Worm (Caenorhabditis elegans) whole organism, L4 larva: ENCODE measurements around the gene H38K22.7.

Experiments
- F37D6.2 ChIP-seq: sonication (generic microtip); optimal IDR thresholded peaks from 2 replicates; lab custom pipeline; 2016; ENCODE audit warnings: mild to moderate bottlenecking, missing genetic modification characterization, missing compliant biosample characterization
- F49E8.2 ChIP-seq: sonication (generic microtip); optimal IDR thresholded peaks from 2 replicates; lab custom pipeline; 2016; ENCODE audit warnings: missing compliant biosample characterization, mild to moderate bottlenecking, missing genetic modification characterization, borderline replicate concordance
- T20F7.1 ChIP-seq: fragments of 200-800 bp; sonication (Bioruptor generic); optimal IDR thresholded peaks from 2 replicates; lab custom pipeline; 2018; ENCODE audit warnings: mild to moderate bottlenecking, missing genetic modification characterization, missing compliant biosample characterization
- ama-1 ChIP-seq: fragments of 150-350 bp; optimal IDR thresholded peaks from 2 replicates; lab custom pipeline; 2014; ENCODE audit warnings: inconsistent platforms, mixed read lengths
- arid-1 ChIP-seq: fragments of 200-800 bp; sonication (Bioruptor generic); conservative IDR thresholded peaks from 2 replicates; pipeline ENCODE4 v1.3.6; 2022; ENCODE audit warnings: missing genetic modification reagents, missing genetic modification characterization, missing compliant biosample characterization
- ceh-20 ChIP-seq: fragments of 200-800 bp; sonication (Bioruptor generic); IDR thresholded peaks from 2 replicates; pipeline ENCODE4 v1.3.6; 2022; ENCODE audit warnings: missing genetic modification reagents, missing genetic modification characterization, missing compliant biosample characterization
- ceh-32 ChIP-seq: sonication (generic microtip); optimal IDR thresholded peaks from 2 replicates; lab custom pipeline; 2016; ENCODE audit warnings: mild to moderate bottlenecking, missing genetic modification characterization, missing compliant biosample characterization; ENCODE audit not compliant: poor library complexity
- ceh-44 ChIP-seq: fragments of 200-800 bp; sonication (Bioruptor generic); IDR thresholded peaks from 2 replicates; pipeline ENCODE4 v1.3.6; 2022; ENCODE audit warnings: missing genetic modification reagents, missing genetic modification characterization, missing compliant biosample characterization
- cey-2 ChIP-seq: sonication (generic microtip); optimal IDR thresholded peaks from 3 replicates; lab custom pipeline; 2017; ENCODE audit warnings: missing genetic modification characterization, mild to moderate bottlenecking, missing compliant biosample characterization, antibody characterized with exemption, borderline replicate concordance; ENCODE audit not compliant: insufficient read depth
- daf-16 ChIP-seq, 3 experiments: sonication (generic microtip); optimal IDR thresholded peaks; 2 replicates each; lab custom pipeline; 2016 to 2017; ENCODE audit warnings: missing genetic modification characterization in 3 of 3, missing genetic modification reagents in 3 of 3, mild to moderate bottlenecking in 2 of 3, missing compliant biosample characterization in 2 of 3, missing biosample characterization in 1 of 3, moderate library complexity in 1 of 3
- daf-19 ChIP-seq: fragments of 200-800 bp; sonication (Bioruptor generic); conservative IDR thresholded peaks from 2 replicates; pipeline ENCODE4 v1.3.6; 2022; ENCODE audit warnings: missing genetic modification characterization, missing compliant biosample characterization
- daf-8 ChIP-seq: fragments of 200-800 bp; sonication (Bioruptor generic); IDR thresholded peaks from 2 replicates; pipeline ENCODE4 v1.3.6; 2022; ENCODE audit warnings: missing genetic modification characterization, missing compliant biosample characterization
- lim-7 ChIP-seq: fragments of 200-800 bp; sonication (Bioruptor generic); IDR thresholded peaks from 2 replicates; pipeline ENCODE4 v1.3.6; 2022; ENCODE audit warnings: missing genetic modification characterization, missing compliant biosample characterization
- lin-38 ChIP-seq: fragments of 200-800 bp; sonication (Bioruptor generic); IDR thresholded peaks from 2 replicates; pipeline ENCODE4 v1.3.6; 2022; ENCODE audit warnings: missing genetic modification reagents, missing genetic modification characterization, missing compliant biosample characterization
- lsy-2 ChIP-seq, 2 experiments: fragments of 150-350 bp in 1 of 2; sonication (generic microtip) in 1 of 2; optimal IDR thresholded peaks; 2 replicates each; lab custom pipeline; 2014 to 2017; ENCODE audit warnings: missing biosample characterization in 2 of 2, missing genetic modification characterization in 2 of 2
- madf-5 ChIP-seq, 2 experiments: fragments of 200-800 bp; sonication (Bioruptor generic); IDR thresholded peaks; 2 replicates each; pipeline ENCODE4 v1.3.6; 2022; ENCODE audit warnings: missing compliant biosample characterization in 2 of 2, missing genetic modification characterization in 2 of 2
- mxl-3 ChIP-seq: fragments of 200-800 bp; sonication (Bioruptor generic); optimal IDR thresholded peaks from 2 replicates; lab custom pipeline; 2018; ENCODE audit warnings: mild to moderate bottlenecking, missing genetic modification characterization, missing compliant biosample characterization
- nhr-10 ChIP-seq: fragments of 150-350 bp; optimal IDR thresholded peaks from 2 replicates; lab custom pipeline; 2014; ENCODE audit warnings: missing biosample characterization, missing genetic modification characterization
- nhr-25 ChIP-seq: sonication (generic microtip); optimal IDR thresholded peaks from 2 replicates; lab custom pipeline; 2017; ENCODE audit warnings: missing genetic modification characterization, mild to moderate bottlenecking, missing compliant biosample characterization, antibody characterized with exemption, moderate library complexity, borderline replicate concordance; ENCODE audit not compliant: insufficient read depth
- pha-4 ChIP-seq, 2 experiments: fragments of 150-350 bp in 1 of 2; fragments of 200-800 bp in 1 of 2; sonication (Bioruptor generic) in 1 of 2; IDR thresholded peaks in 1 of 2; optimal IDR thresholded peaks in 1 of 2; 2 replicates each; pipeline versions ENCODE4 v1.3.6 to Lab custom; 2014 to 2022; ENCODE audit warnings: missing genetic modification characterization in 2 of 2, missing genetic modification reagents in 2 of 2, missing biosample characterization in 1 of 2, missing compliant biosample characterization in 1 of 2
- sdz-12 ChIP-seq: fragments of 200-800 bp; sonication (Bioruptor generic); optimal IDR thresholded peaks from 2 replicates; lab custom pipeline; 2018; ENCODE audit warnings: mild to moderate bottlenecking, missing genetic modification characterization, missing compliant biosample characterization
- skn-1 ChIP-seq: fragments of 150-350 bp; optimal IDR thresholded peaks from 2 replicates; lab custom pipeline; 2014; ENCODE audit warnings: missing biosample characterization, missing genetic modification characterization
- tra-1 ChIP-seq: fragments of 200-800 bp; sonication (Bioruptor generic); IDR thresholded peaks from 2 replicates; pipeline ENCODE4 v1.3.6; 2022; ENCODE audit warnings: missing genetic modification reagents, missing genetic modification characterization, missing compliant biosample characterization
- unc-130 ChIP-seq: sonication (generic microtip); optimal IDR thresholded peaks from 2 replicates; lab custom pipeline; 2016; ENCODE audit warnings: missing genetic modification reagents, missing genetic modification characterization, missing compliant biosample characterization
- unc-39 ChIP-seq: sonication (generic microtip); optimal IDR thresholded peaks from 2 replicates; lab custom pipeline; 2017; ENCODE audit warnings: missing biosample characterization, missing genetic modification characterization
- zfp-3 ChIP-seq: fragments of 200-800 bp; sonication (Bioruptor generic); conservative IDR thresholded peaks from 2 replicates; pipeline ENCODE4 v1.3.6; 2022; ENCODE audit warnings: missing genetic modification reagents, missing genetic modification characterization, missing compliant biosample characterization
- zip-2 ChIP-seq: fragments of 150-350 bp; optimal IDR thresholded peaks from 2 replicates; lab custom pipeline; 2014; ENCODE audit warnings: missing biosample characterization, missing genetic modification characterization

The H38K22.7 gene

ce11 chrIII:4291216-4291691 lies 30.2 kb upstream of the H38K22.7 start, which contains the start of gene mcm-5 (continued):
- peak in 1 of 2 experiments; percentile 56 for TF ChIP-seq lsy-2 (tag; optimal IDR thresholded peaks at IDR 0.05; lab: Kevin White, UChicago)
- no peak for TF ChIP-seq ceh-44
- TF ChIP-seq zip-2 (tag; lab: Kevin White, UChicago) = no peak
- TF ChIP-seq ceh-20 (GFP tag; lab: Robert Waterston, UW) = no peak
- TF ChIP-seq lin-38 (GFP tag; lab: Robert Waterston, UW) = no peak; the same call in 1 of the 2 replicates
- TF ChIP-seq unc-130 (GFP tag; lab: Kevin White, UChicago) = peak; percentile 28
- no peak for TF ChIP-seq daf-19 (GFP tag; lab: Robert Waterston, UW)

DNA sequence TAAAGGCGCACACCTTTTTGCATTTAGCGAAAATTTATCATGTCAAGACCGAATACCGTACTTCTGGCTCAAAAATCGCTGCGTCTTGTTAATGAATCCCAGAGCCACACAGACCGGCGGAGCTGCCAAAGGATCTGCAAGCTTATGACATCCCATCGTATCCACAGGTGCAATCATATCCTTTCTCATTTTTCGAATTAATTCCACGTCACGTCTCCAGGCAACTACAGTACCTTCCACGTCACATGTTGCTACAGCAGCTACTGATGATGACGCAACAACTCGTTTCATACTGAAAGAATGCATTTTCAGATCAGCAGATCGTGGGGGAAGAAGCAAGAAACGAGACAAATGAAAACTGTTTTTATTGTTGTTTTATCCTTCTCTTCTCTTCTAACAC lies 28.4 kb upstream of the H38K22.7 start, which contains the start of gene R10E4.6:
TSS of gene R10E4.6 (plus strand) at position 301 of the 400 bp plus-strand sequence.
- TF ChIP-seq ama-1 (lab: Kevin White, UChicago) (no peak), zfp-3 (GFP tag; lab: Robert Waterston, UW) (no peak), ceh-20 (GFP tag; lab: Robert Waterston, UW) (no peak), skn-1 (tag; lab: Kevin White, UChicago) (no peak), cey-2 (tag; lab: Kevin White, UChicago) (no peak), daf-8 (GFP tag; lab: Robert Waterston, UW) (no peak), F37D6.2 (tag; lab: Kevin White, UChicago) (no peak), tra-1 (GFP tag; lab: Robert Waterston, UW) (no peak), pha-4 (GFP tag; IDR thresholded peaks at IDR 0.05; lab: Robert Waterston, UW) (no peak), pha-4 (tag; optimal IDR thresholded peaks at IDR 0.05; lab: Kevin White, UChicago) (no peak), arid-1 (no peak), T20F7.1 (no peak)

DNA sequence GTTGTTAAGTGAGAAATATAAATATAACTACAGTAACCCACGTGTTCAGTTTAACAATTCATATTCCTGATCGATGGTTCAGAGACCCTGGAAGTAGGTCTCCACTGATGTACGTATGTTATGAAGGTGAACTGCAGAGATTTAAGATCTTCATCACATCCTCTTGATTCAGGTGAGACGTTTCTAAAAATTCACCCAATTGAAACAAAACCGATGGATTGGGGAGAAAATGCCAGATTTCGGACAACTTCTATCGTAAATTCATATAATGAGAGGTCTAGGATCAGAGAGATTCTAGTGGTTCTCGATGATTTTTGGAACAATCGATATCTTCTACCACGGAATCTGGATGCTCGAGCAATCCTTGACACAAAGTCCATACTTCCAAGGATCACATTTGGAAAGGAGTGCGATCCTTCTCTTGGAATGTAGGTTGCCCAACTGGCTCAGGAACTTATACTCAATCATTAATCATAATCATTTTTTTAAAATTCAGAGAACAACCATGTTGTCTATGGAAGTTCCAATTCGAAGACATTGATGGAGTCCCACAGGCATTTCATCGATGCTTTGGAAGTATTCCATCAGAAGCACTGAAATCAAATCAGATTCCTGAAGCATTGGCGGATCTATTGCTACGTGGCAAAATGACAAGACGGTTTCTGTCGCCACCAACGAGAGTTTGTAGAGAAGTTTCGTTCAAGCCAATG lies 27.2 kb upstream of the H38K22.7 start, which contains the start of the genes nth-1 and R10E4.7:
TSS of gene nth-1 (minus strand) at position 101 of the 710 bp plus-strand sequence.
TSS of gene R10E4.7 (plus strand) at position 660 of the 710 bp plus-strand sequence.
- no peak for TF ChIP-seq ceh-32 (tag; lab: Kevin White, UChicago)
- TF ChIP-seq F49E8.2 = no peak
- TF ChIP-seq mxl-3 (GFP tag; lab: Kevin White, UChicago) = no peak
- TF ChIP-seq ceh-44 = no peak

- TF ChIP-seq lsy-2 (tag; optimal IDR thresholded peaks at IDR 0.05; lab: Kevin White, UChicago) (peak in 1 of 2 experiments; percentile 28), madf-5 (GFP tag; IDR thresholded peaks at IDR 0.05; lab: Robert Waterston, UW) (no peak), unc-130 (GFP tag; lab: Kevin White, UChicago) (no peak), daf-16 (GFP tag; optimal IDR thresholded peaks at IDR 0.05; lab: Kevin White, UChicago) (peak in 1 of 2 experiments; percentile 30), daf-16 (tag; optimal IDR thresholded peaks at IDR 0.05; lab: Kevin White, UChicago) (peak; percentile 23)
Measured at ce11 chrIII:4300989-4301498, 20.5 kb upstream of the H38K22.7 start, which contains the start of gene R10E4.11. Gene R10E4.11 (minus strand): TSS chrIII:4301039.

ce11 chrIII:4302293-4302692 lies 19.2 kb upstream of the H38K22.7 start, which contains the start of gene R10E4.9:
Gene R10E4.9 (minus strand): TSS chrIII:4302393.
- TF ChIP-seq nhr-10 = no peak
- no peak for TF ChIP-seq lim-7 (GFP tag; lab: Robert Waterston, UW)
- no peak for TF ChIP-seq F37D6.2 (tag; lab: Kevin White, UChicago)
- TF ChIP-seq daf-8 (GFP tag; lab: Robert Waterston, UW) = no peak
- TF ChIP-seq cey-2 (tag; lab: Kevin White, UChicago) = no peak
- no peak for TF ChIP-seq unc-39 (tag; lab: Kevin White, UChicago)
- TF ChIP-seq nhr-25 (tag; lab: Kevin White, UChicago) = no peak
- no peak for TF ChIP-seq sdz-12 (GFP tag; lab: Kevin White, UChicago)
